Worm (Caenorhabditis elegans) whole organism, L2 larva: ENCODE measurements around the gene irld-47.
A peak's percentile ranks its signal among the peaks of the same experiment; 100 is the strongest.

Experiments used
- C34F6.9 ChIP-seq: fragments of 150-350 bp; optimal IDR thresholded peaks from 2 replicates; lab custom pipeline; 2014; ENCODE audit warnings: missing biosample characterization, missing genetic modification characterization
- F13H6.1 ChIP-seq: sonication (generic microtip); optimal IDR thresholded peaks from 2 replicates; lab custom pipeline; 2016; ENCODE audit warnings: missing genetic modification characterization, missing compliant biosample characterization
- R02D3.7 ChIP-seq: fragments of 150-350 bp; optimal IDR thresholded peaks from 2 replicates; lab custom pipeline; 2014; ENCODE audit warnings: missing biosample characterization, missing genetic modification characterization
- ZK546.5 ChIP-seq: sonication (generic microtip); optimal IDR thresholded peaks from 2 replicates; lab custom pipeline; 2017; ENCODE audit warnings: missing biosample characterization, missing genetic modification characterization
- alr-1 ChIP-seq: fragments of 150-350 bp; optimal IDR thresholded peaks from 2 replicates; lab custom pipeline; 2014; ENCODE audit warnings: missing biosample characterization, missing genetic modification characterization
- aly-2 ChIP-seq: fragments of 150-350 bp; optimal IDR thresholded peaks from 2 replicates; lab custom pipeline; 2014; ENCODE audit warnings: missing biosample characterization, missing genetic modification characterization
- ama-1 ChIP-seq: fragments of 150-350 bp; optimal IDR thresholded peaks from 2 replicates; lab custom pipeline; 2018; ENCODE audit warnings: inconsistent platforms
- blmp-1 ChIP-seq: sonication (generic microtip); optimal IDR thresholded peaks from 2 replicates; lab custom pipeline; 2017; ENCODE audit warnings: missing genetic modification characterization, mild to moderate bottlenecking, missing compliant biosample characterization, antibody characterized with exemption, moderate library complexity; ENCODE audit not compliant: insufficient read depth
- ceh-16 ChIP-seq: fragments of 150-350 bp; optimal IDR thresholded peaks from 2 replicates; lab custom pipeline; 2014; ENCODE audit warnings: missing biosample characterization, missing genetic modification characterization
- ceh-82 ChIP-seq: fragments of 150-350 bp; optimal IDR thresholded peaks from 2 replicates; lab custom pipeline; 2014; ENCODE audit warnings: missing biosample characterization, missing genetic modification characterization
- dmd-4 ChIP-seq: sonication (generic microtip); optimal IDR thresholded peaks from 2 replicates; lab custom pipeline; 2017; ENCODE audit warnings: missing biosample characterization, missing genetic modification characterization
- egl-27 ChIP-seq: sonication (generic microtip); optimal IDR thresholded peaks from 3 replicates; lab custom pipeline; 2017; ENCODE audit warnings: missing biosample characterization, missing genetic modification reagents, missing genetic modification characterization
- elt-1 ChIP-seq: fragments of 150-350 bp; optimal IDR thresholded peaks from 2 replicates; lab custom pipeline; 2014; ENCODE audit warnings: missing biosample characterization, missing genetic modification characterization
- fos-1 ChIP-seq: fragments of 150-350 bp; optimal IDR thresholded peaks from 2 replicates; lab custom pipeline; 2014; ENCODE audit warnings: missing biosample characterization, missing genetic modification characterization
- gmeb-1 ChIP-seq: fragments of 150-350 bp; optimal IDR thresholded peaks from 2 replicates; lab custom pipeline; 2014; ENCODE audit warnings: missing biosample characterization, missing genetic modification characterization
- lin-39 ChIP-seq: fragments of 150-350 bp; optimal IDR thresholded peaks from 2 replicates; lab custom pipeline; 2014; ENCODE audit warnings: missing biosample characterization, missing genetic modification reagents, missing genetic modification characterization
- mbf-1 ChIP-seq: sonication (generic microtip); optimal IDR thresholded peaks from 2 replicates; lab custom pipeline; 2017; ENCODE audit warnings: missing biosample characterization, missing genetic modification characterization
- mdl-1 ChIP-seq, 2 experiments: fragments of 150-350 bp in 1 of 2; sonication (generic microtip) in 1 of 2; optimal IDR thresholded peaks; 2 replicates each; lab custom pipeline; 2017; ENCODE audit warnings: missing biosample characterization in 2 of 2, missing genetic modification characterization in 2 of 2
- nhr-10 ChIP-seq: sonication (generic microtip); optimal IDR thresholded peaks from 2 replicates; lab custom pipeline; 2017; ENCODE audit warnings: missing biosample characterization, missing genetic modification characterization
- nhr-11 ChIP-seq: fragments of 150-350 bp; optimal IDR thresholded peaks from 2 replicates; lab custom pipeline; 2014; ENCODE audit warnings: missing biosample characterization, missing genetic modification characterization
- nhr-12 ChIP-seq: fragments of 150-350 bp; optimal IDR thresholded peaks from 2 replicates; lab custom pipeline; 2014; ENCODE audit warnings: missing biosample characterization, missing genetic modification characterization
- nhr-129 ChIP-seq: fragments of 150-350 bp; optimal IDR thresholded peaks from 2 replicates; lab custom pipeline; 2014; ENCODE audit warnings: missing biosample characterization, missing genetic modification characterization
- nhr-21 ChIP-seq: fragments of 150-350 bp; optimal IDR thresholded peaks from 2 replicates; lab custom pipeline; 2014; ENCODE audit warnings: missing biosample characterization, missing genetic modification characterization
- nhr-237 ChIP-seq: fragments of 150-350 bp; optimal IDR thresholded peaks from 2 replicates; lab custom pipeline; 2014; ENCODE audit warnings: missing biosample characterization, missing genetic modification characterization
- nhr-25 ChIP-seq: fragments of 150-350 bp; sonication (generic microtip); optimal IDR thresholded peaks from 3 replicates; lab custom pipeline; 2014; ENCODE audit warnings: missing biosample characterization, missing genetic modification characterization
- nhr-6 ChIP-seq: fragments of 150-350 bp; optimal IDR thresholded peaks from 2 replicates; lab custom pipeline; 2014; ENCODE audit warnings: missing biosample characterization, missing genetic modification characterization
- nhr-77 ChIP-seq: fragments of 150-350 bp; optimal IDR thresholded peaks from 2 replicates; lab custom pipeline; 2014; ENCODE audit warnings: missing biosample characterization, missing genetic modification characterization
- sem-4 ChIP-seq: fragments of 150-350 bp; optimal IDR thresholded peaks from 2 replicates; lab custom pipeline; 2014; ENCODE audit warnings: missing biosample characterization, missing genetic modification reagents, missing genetic modification characterization
- skn-1 ChIP-seq: sonication (generic microtip); optimal IDR thresholded peaks from 2 replicates; lab custom pipeline; 2017; ENCODE audit warnings: missing biosample characterization, missing genetic modification characterization
- sma-3 ChIP-seq: sonication (generic microtip); optimal IDR thresholded peaks from 2 replicates; lab custom pipeline; 2016; ENCODE audit warnings: missing genetic modification reagents, missing genetic modification characterization, missing compliant biosample characterization
- sma-9 ChIP-seq, 2 experiments: fragments of 150-350 bp in 1 of 2; sonication (generic microtip) in 1 of 2; optimal IDR thresholded peaks; 2 replicates each; lab custom pipeline; 2014 to 2016; ENCODE audit warnings: missing genetic modification characterization in 2 of 2, mild to moderate bottlenecking in 1 of 2, missing biosample characterization in 1 of 2, missing compliant biosample characterization in 1 of 2, missing genetic modification reagents in 1 of 2, moderate library complexity in 1 of 2
- snpc-4 ChIP-seq: fragments of 150-350 bp; optimal IDR thresholded peaks from 2 replicates; lab custom pipeline; 2014; ENCODE audit warnings: missing biosample characterization, missing genetic modification characterization
- unc-55 ChIP-seq: fragments of 150-350 bp; sonication (generic microtip); optimal IDR thresholded peaks from 3 replicates; lab custom pipeline; 2014; ENCODE audit warnings: missing biosample characterization, missing genetic modification reagents, missing genetic modification characterization
- ztf-1 ChIP-seq: fragments of 200-800 bp; sonication (Bioruptor generic); conservative IDR thresholded peaks from 2 replicates; pipeline ENCODE4 v1.3.6; 2022; ENCODE audit warnings: missing genetic modification characterization, missing compliant biosample characterization
- ztf-4 ChIP-seq: fragments of 150-350 bp; optimal IDR thresholded peaks from 2 replicates; lab custom pipeline; 2014; ENCODE audit warnings: missing biosample characterization, missing genetic modification characterization

The irld-47 gene

ce11 chrII:7854942-7855341, 32.6 kb upstream of the irld-47 start, which contains the start of gene mdt-10:
Gene mdt-10 (minus strand): TSS chrII:7855042.
- TF ChIP-seq skn-1 (tag; lab: Kevin White, UChicago) (no peak), F13H6.1 (no peak), nhr-6 (no peak), snpc-4 (tag; lab: Kevin White, UChicago) (no peak), nhr-12 (tag; lab: Kevin White, UChicago) (no peak), ztf-1 (GFP tag; lab: Robert Waterston, UW) (no peak), aly-2 (tag; lab: Kevin White, UChicago) (no peak), ZK546.5 (tag; lab: Kevin White, UChicago) (no peak), mdl-1 (tag; optimal IDR thresholded peaks at IDR 0.05; lab: Kevin White, UChicago) (no peak), gmeb-1 (tag; lab: Kevin White, UChicago) (no peak), C34F6.9 (tag; lab: Kevin White, UChicago) (no peak), ama-1 (lab: Kevin White, UChicago) (no peak), nhr-77 (no peak), ceh-82 (tag; lab: Kevin White, UChicago) (no peak), egl-27 (tag; lab: Kevin White, UChicago) (no peak), nhr-237 (no peak), nhr-25 (tag; lab: Kevin White, UChicago) (no peak)

ce11 chrII:7853679-7854078, 31.3 kb upstream of the irld-47 start, which contains the start of gene T09A5.5:
Gene T09A5.5 (minus strand): TSS chrII:7853779.
- TF ChIP-seq sma-9 (GFP tag; optimal IDR thresholded peaks at IDR 0.05; lab: Kevin White, UChicago) (no peak), sma-9 (tag; optimal IDR thresholded peaks at IDR 0.05; lab: Kevin White, UChicago) (no peak), ztf-1 (GFP tag; lab: Robert Waterston, UW) (no peak), R02D3.7 (tag; lab: Kevin White, UChicago) (no peak), nhr-21 (no peak), mdl-1 (tag; optimal IDR thresholded peaks at IDR 0.05; lab: Kevin White, UChicago) (no peak), snpc-4 (tag; lab: Kevin White, UChicago) (no peak), nhr-6 (no peak), blmp-1 (tag; lab: Kevin White, UChicago) (no peak), nhr-77 (no peak), ceh-16 (tag; lab: Kevin White, UChicago) (no peak), elt-1 (tag; lab: Kevin White, UChicago) (no peak), sma-3 (GFP tag; lab: Kevin White, UChicago) (no peak), ama-1 (lab: Kevin White, UChicago) (no peak), gmeb-1 (tag; lab: Kevin White, UChicago) (no peak), sem-4 (tag; lab: Kevin White, UChicago) (no peak), nhr-12 (tag; lab: Kevin White, UChicago) (no peak), F13H6.1 (no peak)

ce11 chrII:7851480-7851879, 29.1 kb upstream of the irld-47 start:
- TF ChIP-seq fos-1 (tag; lab: Kevin White, UChicago) (peak; percentile 41), nhr-237 (no peak), sem-4 (tag; lab: Kevin White, UChicago) (no peak), C34F6.9 (tag; lab: Kevin White, UChicago) (peak; percentile 12), nhr-11 (tag; lab: Kevin White, UChicago) (no peak), nhr-129 (tag; lab: Kevin White, UChicago) (peak; percentile 3), nhr-10 (tag; lab: Kevin White, UChicago) (no peak), lin-39 (no peak), nhr-12 (tag; lab: Kevin White, UChicago) (no peak), sma-3 (GFP tag; lab: Kevin White, UChicago) (no peak)

ce11 chrII:7850575-7850974, 28.2 kb upstream of the irld-47 start:
- TF ChIP-seq nhr-25 (tag; lab: Kevin White, UChicago) (peak; percentile 16), sem-4 (tag; lab: Kevin White, UChicago) (peak; percentile 50), dmd-4 (tag; lab: Kevin White, UChicago) (no peak), R02D3.7 (tag; lab: Kevin White, UChicago) (no peak)

ce11 chrII:7849697-7850096, 27.3 kb upstream of the irld-47 start, which contains the start of gene acr-7:
Gene acr-7 (minus strand): TSS chrII:7849797.
- TF ChIP-seq F13H6.1 (no peak), alr-1 (tag; lab: Kevin White, UChicago) (no peak), nhr-21 (no peak), blmp-1 (tag; lab: Kevin White, UChicago) (no peak), ceh-16 (tag; lab: Kevin White, UChicago) (no peak), nhr-237 (no peak), mbf-1 (no peak), ama-1 (lab: Kevin White, UChicago) (no peak), unc-55 (GFP tag; lab: Kevin White, UChicago) (no peak), ztf-4 (tag; lab: Kevin White, UChicago) (no peak), nhr-129 (tag; lab: Kevin White, UChicago) (no peak)
